Fruit fly (Drosophila melanogaster) whole organism, pupa: ENCODE data around the gene fok.

Experiments
- CG10348 ChIP-seq: fragments of 200-800 bp; sonication (Bioruptor generic); IDR thresholded peaks from 2 replicates; pipeline ENCODE4 v1.3.6; 2022; ENCODE audit warnings: missing biosample characterization, missing genetic modification characterization
- CG12605 ChIP-seq: fragments of 200-800 bp; sonication (Bioruptor generic); IDR thresholded peaks from 2 replicates; pipeline ENCODE4 v1.3.6; 2022; ENCODE audit warnings: missing biosample characterization, missing genetic modification characterization
- CG13204 ChIP-seq: fragments of 200-800 bp; sonication (Bioruptor generic); optimal IDR thresholded peaks from 2 replicates; lab custom pipeline; 2018; ENCODE audit warnings: missing biosample characterization, mild to moderate bottlenecking, missing genetic modification characterization, moderate library complexity
- CG14655 ChIP-seq: fragments of 200-800 bp; sonication (Bioruptor generic); optimal IDR thresholded peaks from 3 replicates; lab custom pipeline; 2017; ENCODE audit warnings: mild to moderate bottlenecking, missing biosample characterization, missing genetic modification reagents, missing genetic modification characterization
- CG15710 ChIP-seq: fragments of 200-800 bp; sonication (Bioruptor generic); optimal IDR thresholded peaks from 2 replicates; lab custom pipeline; 2018; ENCODE audit warnings: missing biosample characterization, mild to moderate bottlenecking, missing genetic modification characterization, moderate library complexity
- CG17806 ChIP-seq: fragments of 200-800 bp; sonication (Bioruptor generic); optimal IDR thresholded peaks from 2 replicates; lab custom pipeline; 2018; ENCODE audit warnings: missing biosample characterization, mild to moderate bottlenecking, missing genetic modification characterization, moderate library complexity
- CG32121 ChIP-seq: fragments of 200-800 bp; sonication (Bioruptor generic); IDR thresholded peaks from 2 replicates; pipeline ENCODE4 v1.3.6; 2022; ENCODE audit warnings: missing biosample characterization, missing genetic modification characterization
- CG34367 ChIP-seq: fragments of 200-800 bp; sonication (Bioruptor generic); optimal IDR thresholded peaks from 2 replicates; lab custom pipeline; 2018; ENCODE audit warnings: missing biosample characterization, mild to moderate bottlenecking, missing genetic modification characterization
- CG4496 ChIP-seq: fragments of 200-800 bp; sonication (Bioruptor generic); IDR thresholded peaks from 3 replicates; pipeline ENCODE4 v1.3.6; 2022; ENCODE audit warnings: missing biosample characterization, missing genetic modification characterization
- CG8159 ChIP-seq: fragments of 200-800 bp; sonication (Bioruptor generic); optimal IDR thresholded peaks from 3 replicates; lab custom pipeline; 2018; ENCODE audit warnings: missing biosample characterization, mild to moderate bottlenecking, missing genetic modification characterization, moderate library complexity
- CG8301 ChIP-seq: fragments of 200-800 bp; sonication (Bioruptor generic); optimal IDR thresholded peaks from 2 replicates; lab custom pipeline; 2018; ENCODE audit warnings: missing biosample characterization, mild to moderate bottlenecking, missing genetic modification characterization
- CG9948 ChIP-seq: fragments of 200-800 bp; sonication (Bioruptor generic); optimal IDR thresholded peaks from 2 replicates; lab custom pipeline; 2018; ENCODE audit warnings: missing biosample characterization, mild to moderate bottlenecking, missing genetic modification characterization, moderate library complexity
- D1 ChIP-seq: fragments of 200-800 bp; sonication (Bioruptor generic); optimal IDR thresholded peaks from 2 replicates; lab custom pipeline; 2018; ENCODE audit warnings: missing biosample characterization, mild to moderate bottlenecking, missing genetic modification characterization, moderate library complexity
- EcR ChIP-seq: fragments of 200-800 bp; sonication (Bioruptor generic); optimal IDR thresholded peaks from 3 replicates; lab custom pipeline; 2019; ENCODE audit warnings: missing biosample characterization, missing genetic modification characterization, mild to moderate bottlenecking, moderate library complexity, missing genetic modification reagents
- Ets98B ChIP-seq: fragments of 200-800 bp; sonication (Bioruptor generic); IDR thresholded peaks from 2 replicates; pipeline ENCODE4 v1.3.6; 2022; ENCODE audit warnings: missing biosample characterization, missing genetic modification characterization
- Pif1A ChIP-seq: fragments of 200-800 bp; sonication (Bioruptor generic); optimal IDR thresholded peaks from 3 replicates; lab custom pipeline; 2016; ENCODE audit warnings: missing biosample characterization, missing genetic modification characterization
- Pif1B ChIP-seq: fragments of 200-800 bp; sonication (Bioruptor generic); optimal IDR thresholded peaks from 3 replicates; lab custom pipeline; 2016; ENCODE audit warnings: missing biosample characterization, missing genetic modification characterization
- Snoo ChIP-seq: fragments of 200-800 bp; sonication (Bioruptor generic); optimal IDR thresholded peaks from 3 replicates; lab custom pipeline; 2017; ENCODE audit warnings: missing biosample characterization, mild to moderate bottlenecking, missing genetic modification characterization, inconsistent platforms
- fd96Ca ChIP-seq: fragments of 200-800 bp; sonication (Bioruptor generic); IDR thresholded peaks from 3 replicates; pipeline ENCODE4 v1.3.6; 2022; ENCODE audit warnings: missing biosample characterization, missing genetic modification characterization
- gl ChIP-seq: fragments of 200-800 bp; sonication (Bioruptor generic); optimal IDR thresholded peaks from 2 replicates; lab custom pipeline; 2018; ENCODE audit warnings: missing biosample characterization, mild to moderate bottlenecking, missing genetic modification characterization
- rn ChIP-seq: fragments of 200-800 bp; sonication (Bioruptor generic); IDR thresholded peaks from 2 replicates; pipeline ENCODE4 v1.3.6; 2022; ENCODE audit warnings: missing biosample characterization, missing genetic modification characterization

The fok gene

dm6 chr2L:20106595-20106994, 21.7 kb upstream of the fok start:
- TF ChIP-seq CG10348, result no peak
- no peak for TF ChIP-seq Snoo (tag; lab: Kevin White, UChicago)
- no peak for TF ChIP-seq CG8301 (tag; lab: Kevin White, UChicago)
- no peak for TF ChIP-seq Pif1A (GFP tag; lab: Kevin White, UChicago)
- TF ChIP-seq fd96Ca, result no peak
- TF ChIP-seq CG12605 (GFP tag; lab: Robert Waterston, UW), result no peak
- TF ChIP-seq rn (GFP tag; lab: Robert Waterston, UW), result no peak
- TF ChIP-seq CG8159 (tag; lab: Kevin White, UChicago), result no peak
- no peak for TF ChIP-seq CG9948 (tag; lab: Kevin White, UChicago)
- TF ChIP-seq EcR, result no peak
- TF ChIP-seq CG32121 (GFP tag; lab: Robert Waterston, UW), result no peak
- no peak for TF ChIP-seq CG14655 (GFP tag; lab: Kevin White, UChicago)

DNA sequence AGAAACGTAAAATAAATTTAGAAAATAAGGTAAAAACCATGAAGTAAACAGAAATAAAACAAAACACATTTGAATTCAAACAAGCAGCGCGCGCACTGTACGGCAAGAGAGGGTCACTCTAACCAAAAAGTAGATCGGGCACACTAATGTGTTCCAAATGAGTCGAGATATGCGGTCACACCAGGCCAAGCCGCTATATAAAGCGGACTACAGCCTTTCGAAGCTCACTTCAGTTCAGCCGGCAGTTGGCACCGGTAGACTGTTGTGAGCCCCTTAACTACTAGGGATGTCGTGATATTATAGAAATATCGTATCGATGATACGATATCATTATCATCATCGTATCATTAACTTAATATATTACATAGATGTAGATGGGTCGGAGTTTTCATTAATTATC, 19.7 kb upstream of the fok start:
- TF ChIP-seq CG15710 (no peak), Pif1A (GFP tag; lab: Kevin White, UChicago) (no peak), CG34367 (no peak), CG9948 (tag; lab: Kevin White, UChicago) (no peak), CG8301 (tag; lab: Kevin White, UChicago) (no peak), EcR (no peak), Pif1B (GFP tag; lab: Kevin White, UChicago) (no peak), CG4496 (GFP tag; lab: Robert Waterston, UW) (no peak), Ets98B (GFP tag; lab: Robert Waterston, UW) (no peak), gl (tag; lab: Kevin White, UChicago) (no peak), CG13204 (GFP tag; lab: Kevin White, UChicago) (no peak), CG32121 (GFP tag; lab: Robert Waterston, UW) (no peak), CG10348 (no peak), Snoo (tag; lab: Kevin White, UChicago) (no peak), rn (GFP tag; lab: Robert Waterston, UW) (no peak), CG12605 (GFP tag; lab: Robert Waterston, UW) (no peak), CG14655 (GFP tag; lab: Kevin White, UChicago) (no peak)
- TF ChIP-seq, all 21 proteins: peak for 0

DNA sequence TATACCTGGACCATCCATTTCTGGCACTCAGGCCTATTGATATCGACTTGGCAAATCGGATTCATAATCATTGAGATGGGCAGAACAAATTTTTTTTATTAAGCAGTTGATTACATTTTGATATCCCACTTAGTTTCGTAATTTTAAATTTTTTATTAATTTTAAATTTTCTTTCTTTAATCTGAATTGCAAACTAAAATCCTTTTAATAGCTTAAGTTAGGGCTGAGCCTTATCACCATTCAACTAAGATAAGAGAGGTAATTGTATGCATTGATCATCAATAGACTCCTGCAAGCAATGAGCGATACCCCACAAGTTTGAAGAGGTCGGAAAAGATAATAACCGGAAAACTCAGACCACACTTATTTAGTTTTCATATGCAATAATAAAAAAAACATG, 19.2 kb upstream of the fok start, which contains the start of gene CG13970:
CG13970 (minus strand) TSS at position 101 of the 400 bp plus-strand sequence.
- TF ChIP-seq CG17806 (tag; lab: Kevin White, UChicago) (no peak), CG15710 (no peak), CG13204 (GFP tag; lab: Kevin White, UChicago) (no peak), Ets98B (GFP tag; lab: Robert Waterston, UW) (no peak), gl (tag; lab: Kevin White, UChicago) (no peak), CG34367 (no peak), rn (GFP tag; lab: Robert Waterston, UW) (no peak), CG14655 (GFP tag; lab: Kevin White, UChicago) (no peak), Pif1A (GFP tag; lab: Kevin White, UChicago) (no peak), Snoo (tag; lab: Kevin White, UChicago) (no peak), CG12605 (GFP tag; lab: Robert Waterston, UW) (no peak), CG9948 (tag; lab: Kevin White, UChicago) (no peak), CG8301 (tag; lab: Kevin White, UChicago) (no peak), CG10348 (no peak), CG8159 (tag; lab: Kevin White, UChicago) (no peak), Pif1B (GFP tag; lab: Kevin White, UChicago) (no peak), CG32121 (GFP tag; lab: Robert Waterston, UW) (no peak), EcR (no peak), CG4496 (GFP tag; lab: Robert Waterston, UW) (no peak), D1 (tag; lab: Kevin White, UChicago) (no peak)

DNA sequence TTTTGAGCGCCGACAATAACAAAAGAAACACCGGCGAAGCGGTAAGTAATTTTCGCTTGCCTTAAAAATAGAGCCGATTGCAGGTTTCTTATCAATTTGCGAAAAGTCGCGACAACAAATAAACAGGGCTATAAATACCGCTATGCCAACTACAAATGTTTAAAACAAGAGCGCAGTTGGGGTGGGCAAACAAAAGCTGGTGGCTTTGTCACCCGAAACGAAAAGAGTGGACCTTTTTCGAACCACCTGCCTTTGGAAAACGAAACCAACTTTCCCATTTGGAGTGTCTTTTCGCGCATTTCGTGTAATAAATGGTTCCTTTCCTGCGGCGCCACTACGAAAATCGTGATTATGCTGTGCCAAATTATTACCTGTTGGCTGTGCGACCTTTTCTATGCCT, 13.3 kb upstream of the fok start:
- TF ChIP-seq CG14655 (GFP tag; lab: Kevin White, UChicago), result no peak
- no peak for TF ChIP-seq rn (GFP tag; lab: Robert Waterston, UW)
- TF ChIP-seq CG12605 (GFP tag; lab: Robert Waterston, UW), result 0 out of 2 replicates have a peak, but pooled peaks have one; percentile 13
- TF ChIP-seq Ets98B (GFP tag; lab: Robert Waterston, UW), result peak; percentile 5; the same call in 1 of the 2 replicates
- no peak for TF ChIP-seq CG32121 (GFP tag; lab: Robert Waterston, UW)
- peak; percentile 87 for TF ChIP-seq CG8159 (tag; lab: Kevin White, UChicago)

DNA sequence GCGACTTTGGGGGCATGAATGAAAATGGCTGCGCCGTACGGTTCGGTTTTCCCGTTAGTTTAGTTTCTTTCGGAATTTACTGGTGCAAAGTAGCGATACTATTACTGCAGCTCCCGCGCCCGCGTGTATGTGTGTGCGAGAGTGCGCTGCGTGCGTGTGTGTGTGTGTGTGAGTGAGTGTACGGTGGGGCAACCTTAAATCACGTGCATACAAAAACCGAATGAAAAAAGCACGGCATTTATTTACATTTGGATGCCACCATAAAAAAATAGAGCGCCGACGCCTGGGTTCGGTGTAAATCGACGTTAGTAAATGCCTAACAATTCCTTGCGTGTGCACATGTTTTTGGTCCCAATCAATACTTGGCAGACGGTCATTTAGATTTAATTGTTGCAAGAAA, 12.9 kb upstream of the fok start:
- TF ChIP-seq CG15710, result no peak
- peak; percentile 13; the same call in 1 of the 3 replicates for TF ChIP-seq fd96Ca
- peak; percentile 8; the same call in 1 of the 3 replicates for TF ChIP-seq CG4496 (GFP tag; lab: Robert Waterston, UW)
- no peak for TF ChIP-seq CG34367
- no peak for TF ChIP-seq rn (GFP tag; lab: Robert Waterston, UW)
- peak; percentile 22 for TF ChIP-seq Ets98B (GFP tag; lab: Robert Waterston, UW)
- TF ChIP-seq CG14655 (GFP tag; lab: Kevin White, UChicago), result no peak

- TF ChIP-seq Ets98B (GFP tag; lab: Robert Waterston, UW), result peak; percentile 46
- TF ChIP-seq CG4496 (GFP tag; lab: Robert Waterston, UW), result peak; percentile 41; the same call in 1 of the 3 replicates
- peak; percentile 28 for TF ChIP-seq CG8301 (tag; lab: Kevin White, UChicago)
- TF ChIP-seq CG10348, result no peak
- TF ChIP-seq CG14655 (GFP tag; lab: Kevin White, UChicago), result peak; percentile 41
- TF ChIP-seq Pif1A (GFP tag; lab: Kevin White, UChicago), result no peak
- no peak for TF ChIP-seq gl (tag; lab: Kevin White, UChicago)
- peak; percentile 39 for TF ChIP-seq CG17806 (tag; lab: Kevin White, UChicago)
- peak; percentile 55 for TF ChIP-seq CG8159 (tag; lab: Kevin White, UChicago)
- no peak for TF ChIP-seq Snoo (tag; lab: Kevin White, UChicago)
- TF ChIP-seq EcR, result no peak
- TF ChIP-seq CG32121 (GFP tag; lab: Robert Waterston, UW), result no peak
- TF ChIP-seq CG12605 (GFP tag; lab: Robert Waterston, UW), result no peak
- no peak for TF ChIP-seq CG34367
- TF ChIP-seq CG13204 (GFP tag; lab: Kevin White, UChicago), result no peak
- no peak for TF ChIP-seq fd96Ca
- no peak for TF ChIP-seq CG9948 (tag; lab: Kevin White, UChicago)
- TF ChIP-seq D1 (tag; lab: Kevin White, UChicago), result peak; percentile 61
- TF ChIP-seq CG15710, result peak; percentile 38
- TF ChIP-seq Pif1B (GFP tag; lab: Kevin White, UChicago), result no peak
These were observed 12.3 kb upstream of the fok start, which contains the start of the genes mRpS18B and Kua for dm6 chr2L:20097105-20097631. Gene mRpS18B, minus strand, starts transcription at chr2L:20097253. Gene Kua, plus strand, starts transcription at chr2L:20097581.
